Worm (Caenorhabditis elegans) whole organism, young adult: Measurements from ENCODE around the gene epn-1.

ENCODE experiments used
- B0019.2 ChIP-seq: fragments of 200-800 bp; sonication (Bioruptor generic); conservative IDR thresholded peaks from 2 replicates; pipeline ENCODE4 v1.3.6; 2022; ENCODE audit warnings: missing genetic modification reagents, missing genetic modification characterization, missing compliant biosample characterization
- B0261.1 ChIP-seq: sonication (generic microtip); optimal IDR thresholded peaks from 2 replicates; lab custom pipeline; 2016; ENCODE audit warnings: mild to moderate bottlenecking, missing genetic modification characterization, moderate library complexity, missing compliant biosample characterization
- B0336.3 ChIP-seq: fragments of 200-800 bp; sonication (Bioruptor generic); IDR thresholded peaks from 2 replicates; pipeline ENCODE4 v1.3.6; 2022; ENCODE audit warnings: missing genetic modification characterization, missing compliant biosample characterization
- C06A6.2 ChIP-seq: fragments of 200-800 bp; sonication (Bioruptor generic); conservative IDR thresholded peaks from 2 replicates; pipeline ENCODE4 v1.3.6; 2022; ENCODE audit warnings: missing genetic modification characterization, missing compliant biosample characterization
- F22D6.2 ChIP-seq: sonication (generic microtip); optimal IDR thresholded peaks from 2 replicates; lab custom pipeline; 2016; ENCODE audit warnings: mild to moderate bottlenecking, missing genetic modification characterization, missing compliant biosample characterization
- F23B12.7 ChIP-seq: sonication (generic microtip); optimal IDR thresholded peaks from 2 replicates; lab custom pipeline; 2017; ENCODE audit warnings: missing genetic modification characterization, mild to moderate bottlenecking, missing compliant biosample characterization, antibody characterized with exemption, moderate library complexity; ENCODE audit not compliant: insufficient read depth
- F55B11.4 ChIP-seq: sonication (generic microtip); optimal IDR thresholded peaks from 2 replicates; lab custom pipeline; 2016; ENCODE audit warnings: missing compliant biosample characterization, missing genetic modification characterization, borderline replicate concordance; ENCODE audit not compliant: insufficient read depth
- K11D2.4 ChIP-seq: fragments of 200-800 bp; sonication (Bioruptor generic); IDR thresholded peaks from 2 replicates; pipeline ENCODE4 v1.3.6; 2022; ENCODE audit warnings: missing genetic modification reagents, missing genetic modification characterization, missing compliant biosample characterization
- K12H6.12 ChIP-seq: fragments of 200-800 bp; sonication (Bioruptor generic); optimal IDR thresholded peaks from 2 replicates; lab custom pipeline; 2018; ENCODE audit warnings: mild to moderate bottlenecking, missing genetic modification characterization, missing compliant biosample characterization
- Y53F4B.3 ChIP-seq: fragments of 200-800 bp; sonication (Bioruptor generic); IDR thresholded peaks from 2 replicates; pipeline ENCODE4 v1.3.6; 2022; ENCODE audit warnings: missing genetic modification reagents, missing genetic modification characterization, missing compliant biosample characterization
- ZK185.1 ChIP-seq: sonication (generic microtip); optimal IDR thresholded peaks from 2 replicates; lab custom pipeline; 2016; ENCODE audit warnings: mild to moderate bottlenecking, missing genetic modification characterization, missing compliant biosample characterization; ENCODE audit not compliant: poor library complexity, severe bottlenecking
- athp-1 ChIP-seq: sonication (generic microtip); optimal IDR thresholded peaks from 2 replicates; lab custom pipeline; 2017; ENCODE audit warnings: mild to moderate bottlenecking, missing genetic modification characterization, missing compliant biosample characterization
- attf-3 ChIP-seq: fragments of 200-800 bp; sonication (Bioruptor generic); conservative IDR thresholded peaks from 2 replicates; pipeline ENCODE4 v1.3.6; 2022; ENCODE audit warnings: missing genetic modification reagents, missing genetic modification characterization, missing compliant biosample characterization
- bed-2 ChIP-seq: fragments of 200-800 bp; sonication (Bioruptor generic); IDR thresholded peaks from 2 replicates; pipeline ENCODE4 v1.3.6; 2022; ENCODE audit warnings: missing genetic modification reagents, missing genetic modification characterization, missing compliant biosample characterization
- ccch-3 ChIP-seq: fragments of 200-800 bp; sonication (Bioruptor generic); optimal IDR thresholded peaks from 2 replicates; lab custom pipeline; 2018; ENCODE audit warnings: mild to moderate bottlenecking, missing genetic modification characterization, missing compliant biosample characterization
- ceh-40 ChIP-seq: fragments of 200-800 bp; sonication (Bioruptor generic); IDR thresholded peaks from 2 replicates; pipeline ENCODE4 v1.3.6; 2022; ENCODE audit warnings: missing genetic modification characterization, missing compliant biosample characterization
- ceh-58 ChIP-seq: fragments of 200-800 bp; sonication (Bioruptor generic); IDR thresholded peaks from 2 replicates; pipeline ENCODE4 v1.3.6; 2022; ENCODE audit warnings: missing genetic modification characterization, missing compliant biosample characterization
- die-1 ChIP-seq: sonication (generic microtip); optimal IDR thresholded peaks from 2 replicates; lab custom pipeline; 2016; ENCODE audit warnings: missing genotype, mild to moderate bottlenecking, missing genetic modification characterization, missing compliant biosample characterization
- dox-1 ChIP-seq: fragments of 200-800 bp; sonication (Bioruptor generic); IDR thresholded peaks from 2 replicates; pipeline ENCODE4 v1.3.6; 2022; ENCODE audit warnings: missing genetic modification reagents, missing genetic modification characterization, missing compliant biosample characterization
- dpl-1 ChIP-seq: fragments of 150-350 bp; optimal IDR thresholded peaks from 2 replicates; lab custom pipeline; 2014; ENCODE audit warnings: missing biosample characterization, missing genetic modification reagents, missing genetic modification characterization
- efl-1 ChIP-seq: fragments of 150-350 bp; optimal IDR thresholded peaks from 2 replicates; lab custom pipeline; 2014; ENCODE audit warnings: missing biosample characterization, missing genetic modification reagents, missing genetic modification characterization
- egl-44 ChIP-seq: fragments of 200-800 bp; sonication (Bioruptor generic); IDR thresholded peaks from 2 replicates; pipeline ENCODE4 v1.3.6; 2022; ENCODE audit warnings: missing genetic modification reagents, missing genetic modification characterization, missing compliant biosample characterization
- gei-17 ChIP-seq: fragments of 200-800 bp; sonication (Bioruptor generic); optimal IDR thresholded peaks from 2 replicates; lab custom pipeline; 2018; ENCODE audit warnings: mild to moderate bottlenecking, missing genetic modification characterization, missing compliant biosample characterization
- hlh-26 ChIP-seq: fragments of 200-800 bp; sonication (Bioruptor generic); conservative IDR thresholded peaks from 2 replicates; pipeline ENCODE4 v1.3.6; 2022; ENCODE audit warnings: missing genetic modification reagents, missing genetic modification characterization, missing compliant biosample characterization
- hrde-1 ChIP-seq: sonication (generic microtip); optimal IDR thresholded peaks from 2 replicates; lab custom pipeline; 2016; ENCODE audit warnings: missing genetic modification characterization, mild to moderate bottlenecking, missing compliant biosample characterization, moderate library complexity, missing genotype, missing genetic modification reagents, borderline replicate concordance
- let-607 ChIP-seq, 2 experiments: fragments of 200-800 bp in 1 of 2; sonication (Bioruptor generic) in 1 of 2; sonication (generic microtip) in 1 of 2; optimal IDR thresholded peaks; 2 replicates each; lab custom pipeline; 2016 to 2018; ENCODE audit warnings: mild to moderate bottlenecking in 2 of 2, missing compliant biosample characterization in 2 of 2, missing genetic modification characterization in 2 of 2, moderate library complexity in 2 of 2, missing genotype in 1 of 2
- lin-26 ChIP-seq: fragments of 200-800 bp; sonication (Bioruptor generic); IDR thresholded peaks from 2 replicates; pipeline ENCODE4 v1.3.6; 2022; ENCODE audit warnings: missing genetic modification reagents, missing genetic modification characterization, missing compliant biosample characterization
- lin-35 ChIP-seq, 3 experiments: fragments of 150-350 bp in 2 of 3; sonication (generic microtip) in 1 of 3; optimal IDR thresholded peaks; 2 replicates each; lab custom pipeline; 2014 to 2018; ENCODE audit warnings: missing biosample characterization in 3 of 3, missing genetic modification characterization in 3 of 3, missing genetic modification reagents in 3 of 3
- lin-40 ChIP-seq: sonication (generic microtip); optimal IDR thresholded peaks from 2 replicates; lab custom pipeline; 2016; ENCODE audit warnings: missing genetic modification characterization, mild to moderate bottlenecking, missing compliant biosample characterization, missing genotype, missing genetic modification reagents
- lin-54 ChIP-seq: fragments of 200-800 bp; sonication (Bioruptor generic); optimal IDR thresholded peaks from 2 replicates; lab custom pipeline; 2018; ENCODE audit warnings: mild to moderate bottlenecking, missing genetic modification characterization, missing compliant biosample characterization
- lir-1 ChIP-seq: fragments of 200-800 bp; sonication (Bioruptor generic); conservative IDR thresholded peaks from 2 replicates; pipeline ENCODE4 v1.3.6; 2022; ENCODE audit warnings: missing genetic modification reagents, missing genetic modification characterization, missing compliant biosample characterization
- madf-10 ChIP-seq: sonication (generic microtip); optimal IDR thresholded peaks from 2 replicates; lab custom pipeline; 2016; ENCODE audit warnings: mild to moderate bottlenecking, missing genetic modification characterization, missing compliant biosample characterization
- mcd-1 ChIP-seq: fragments of 200-800 bp; sonication (Bioruptor generic); IDR thresholded peaks from 2 replicates; pipeline ENCODE4 v1.3.6; 2022; ENCODE audit warnings: missing genetic modification reagents, missing genetic modification characterization, missing compliant biosample characterization
- mes-4 ChIP-seq: sonication (generic microtip); optimal IDR thresholded peaks from 2 replicates; lab custom pipeline; 2016; ENCODE audit warnings: missing genotype, missing genetic modification characterization, missing compliant biosample characterization
- mxl-1 ChIP-seq: sonication (generic microtip); optimal IDR thresholded peaks from 2 replicates; lab custom pipeline; 2016; ENCODE audit warnings: missing genetic modification characterization, missing compliant biosample characterization
- nhr-120 ChIP-seq: fragments of 200-800 bp; sonication (Bioruptor generic); IDR thresholded peaks from 2 replicates; pipeline ENCODE4 v1.3.6; 2022; ENCODE audit warnings: missing genetic modification characterization, missing compliant biosample characterization
- nhr-80 ChIP-seq: sonication (generic microtip); optimal IDR thresholded peaks from 2 replicates; lab custom pipeline; 2016; ENCODE audit warnings: missing genetic modification characterization, missing compliant biosample characterization
- pbrm-1 ChIP-seq: fragments of 200-800 bp; sonication (Bioruptor generic); IDR thresholded peaks from 2 replicates; pipeline ENCODE4 v1.3.6; 2022; ENCODE audit warnings: missing genetic modification reagents, missing genetic modification characterization, missing compliant biosample characterization
- pha-4 ChIP-seq: fragments of 150-350 bp; sonication (generic microtip); optimal IDR thresholded peaks from 2 replicates; lab custom pipeline; 2014; ENCODE audit warnings: missing biosample characterization, missing genetic modification reagents, missing genetic modification characterization
- repo-1 ChIP-seq: sonication (generic microtip); optimal IDR thresholded peaks from 2 replicates; lab custom pipeline; 2017; ENCODE audit warnings: mild to moderate bottlenecking, missing genetic modification characterization, missing compliant biosample characterization
- rpc-1 ChIP-seq, 2 experiments: fragments of 150-350 bp in 1 of 2; sonication (generic microtip) in 1 of 2; optimal IDR thresholded peaks; 2 replicates each; lab custom pipeline; 2014 to 2018; ENCODE audit warnings: missing biosample characterization in 1 of 2, missing genetic modification characterization in 1 of 2, missing genetic modification reagents in 1 of 2, missing genotype in 1 of 2
- snpc-1.3 ChIP-seq: sonication (generic microtip); optimal IDR thresholded peaks from 2 replicates; lab custom pipeline; 2017; ENCODE audit warnings: missing genetic modification characterization, mild to moderate bottlenecking, missing compliant biosample characterization, antibody characterized with exemption, moderate library complexity, missing genotype, missing genetic modification reagents; ENCODE audit not compliant: insufficient read depth
- somi-1 ChIP-seq: fragments of 200-800 bp; sonication (Bioruptor generic); optimal IDR thresholded peaks from 2 replicates; lab custom pipeline; 2018; ENCODE audit warnings: mild to moderate bottlenecking, missing genetic modification characterization, missing compliant biosample characterization
- tbp1 ChIP-seq: fragments of 200-800 bp; sonication (Bioruptor generic); optimal IDR thresholded peaks from 2 replicates; lab custom pipeline; 2018; ENCODE audit warnings: mild to moderate bottlenecking, missing genetic modification characterization, missing compliant biosample characterization
- zfh-2 ChIP-seq: fragments of 200-800 bp; sonication (Bioruptor generic); conservative IDR thresholded peaks from 2 replicates; pipeline ENCODE4 v1.3.6; 2022; ENCODE audit warnings: missing genetic modification reagents, missing genetic modification characterization, missing compliant biosample characterization
- ztf-18 ChIP-seq: sonication (generic microtip); optimal IDR thresholded peaks from 2 replicates; lab custom pipeline; 2016; ENCODE audit warnings: missing genotype, mild to moderate bottlenecking, missing genetic modification characterization, missing compliant biosample characterization
- ztf-25 ChIP-seq: fragments of 200-800 bp; sonication (Bioruptor generic); IDR thresholded peaks from 2 replicates; pipeline ENCODE4 v1.3.6; 2022; ENCODE audit warnings: missing genetic modification reagents, missing genetic modification characterization, missing compliant biosample characterization
- ztf-26 ChIP-seq: sonication (generic microtip); optimal IDR thresholded peaks from 2 replicates; lab custom pipeline; 2017; ENCODE audit warnings: missing genetic modification characterization, missing compliant biosample characterization

The epn-1 gene

DNA sequence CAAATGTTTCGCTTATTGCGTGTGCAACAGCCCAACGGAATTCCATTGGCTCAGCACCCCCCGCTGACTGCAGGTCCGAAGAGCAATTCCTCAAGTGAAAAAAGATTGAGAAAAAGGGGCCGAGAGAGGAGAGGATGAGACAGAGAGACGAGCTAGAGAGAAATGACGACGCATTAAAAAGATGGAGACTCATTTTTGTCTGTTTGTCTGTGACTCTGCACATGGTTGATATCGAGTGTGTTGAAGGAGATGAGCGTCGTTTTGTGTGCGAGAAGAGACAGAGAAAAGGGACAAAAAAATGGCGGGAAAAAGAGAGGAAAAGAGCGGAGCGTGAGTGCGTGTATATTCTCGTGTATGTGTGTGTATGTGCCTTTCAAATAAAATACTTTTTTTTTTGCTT is 22.7 kb upstream of the epn-1 start:
- TF ChIP-seq athp-1 (tag; lab: Kevin White, UChicago) (no peak), efl-1 (GFP tag; lab: Kevin White, UChicago) (peak; percentile 15), ceh-58 (GFP tag; lab: Robert Waterston, UW) (no peak), K11D2.4 (GFP tag; lab: Robert Waterston, UW) (peak; percentile 53; the same call in 1 of the 2 replicates), C06A6.2 (peak; percentile 52; the same call in 1 of the 2 replicates), B0336.3 (GFP tag; lab: Robert Waterston, UW) (peak; percentile 72), attf-3 (GFP tag; lab: Robert Waterston, UW) (no peak), ztf-26 (peak; percentile 57), F55B11.4 (tag; lab: Kevin White, UChicago) (no peak), K12H6.12 (tag; lab: Kevin White, UChicago) (peak; percentile 82), pbrm-1 (no peak; the same call in 1 of the 2 replicates), lin-26 (GFP tag; lab: Robert Waterston, UW) (peak; percentile 64; the same call in 1 of the 2 replicates), hlh-26 (no peak), tbp1 (GFP tag; lab: Kevin White, UChicago) (peak; percentile 57), mes-4 (tag; lab: Kevin White, UChicago) (no peak), lin-54 (GFP tag; lab: Kevin White, UChicago) (peak; percentile 9), snpc-1.3 (no peak), nhr-120 (no peak), let-607 (tag; optimal IDR thresholded peaks at IDR 0.05; lab: Kevin White, UChicago) (no peak), lin-35 (GFP tag; optimal IDR thresholded peaks at IDR 0.05; lab: Kevin White, UChicago) (peak in 1 of 3 experiments; percentile 85), mcd-1 (GFP tag; lab: Robert Waterston, UW) (peak; percentile 55), ztf-25 (GFP tag; lab: Robert Waterston, UW) (no peak), lin-40 (tag; lab: Kevin White, UChicago) (peak; percentile 89), dpl-1 (GFP tag; lab: Kevin White, UChicago) (peak; percentile 19), gei-17 (GFP tag; lab: Kevin White, UChicago) (peak; percentile 20), F23B12.7 (tag; lab: Kevin White, UChicago) (peak; percentile 33), ZK185.1 (tag; lab: Kevin White, UChicago) (peak; percentile 59), hrde-1 (tag; lab: Kevin White, UChicago) (no peak), madf-10 (tag; lab: Kevin White, UChicago) (peak; percentile 78), nhr-80 (tag; lab: Kevin White, UChicago) (peak; percentile 74), lir-1 (GFP tag; lab: Robert Waterston, UW) (0 out of 2 replicates have a peak, but pooled peaks have one; percentile 11), ceh-40 (no peak), B0019.2 (GFP tag; lab: Robert Waterston, UW) (no peak), egl-44 (GFP tag; lab: Robert Waterston, UW) (no peak), die-1 (tag; lab: Kevin White, UChicago) (peak; percentile 17), Y53F4B.3 (GFP tag; lab: Robert Waterston, UW) (no peak), bed-2 (GFP tag; lab: Robert Waterston, UW) (peak; percentile 58; the same call in 1 of the 2 replicates), pha-4 (tag; lab: Kevin White, UChicago) (peak; percentile 53), rpc-1 (optimal IDR thresholded peaks at IDR 0.05; lab: Kevin White, UChicago) (no peak), rpc-1 (tag; optimal IDR thresholded peaks at IDR 0.05; lab: Kevin White, UChicago) (no peak), dox-1 (GFP tag; lab: Robert Waterston, UW) (peak; percentile 77; the same call in 1 of the 2 replicates), zfh-2 (GFP tag; lab: Robert Waterston, UW) (peak; percentile 96), F22D6.2 (tag; lab: Kevin White, UChicago) (no peak), B0261.1 (no peak), mxl-1 (no peak), ccch-3 (no peak), somi-1 (peak; percentile 81), repo-1 (tag; lab: Kevin White, UChicago) (no peak), ztf-18 (peak; percentile 41)
